Fruit fly (Drosophila melanogaster) whole organism, wandering third instar larva: Measurements from ENCODE around the gene CG14259.

Experiments used
- Myc ChIP-seq: fragments of >200 bp; optimal IDR thresholded peaks from 2 replicates; lab custom pipeline; 2017
- Sp1 ChIP-seq: fragments of 200-800 bp; sonication (Bioruptor generic); optimal IDR thresholded peaks from 3 replicates; lab custom pipeline; 2019; ENCODE audit warnings: missing biosample characterization, mild to moderate bottlenecking, missing genetic modification characterization, moderate library complexity
- psq ChIP-seq: fragments of 200-800 bp; sonication (Bioruptor generic); optimal IDR thresholded peaks from 3 replicates; lab custom pipeline; 2017; ENCODE audit warnings: missing biosample characterization, mild to moderate bottlenecking, missing genetic modification characterization, moderate library complexity
- usp ChIP-seq: fragments of >200 bp; optimal IDR thresholded peaks from 2 replicates; lab custom pipeline; 2017; ENCODE audit warnings: missing biosample characterization, missing genetic modification characterization

DNA sequence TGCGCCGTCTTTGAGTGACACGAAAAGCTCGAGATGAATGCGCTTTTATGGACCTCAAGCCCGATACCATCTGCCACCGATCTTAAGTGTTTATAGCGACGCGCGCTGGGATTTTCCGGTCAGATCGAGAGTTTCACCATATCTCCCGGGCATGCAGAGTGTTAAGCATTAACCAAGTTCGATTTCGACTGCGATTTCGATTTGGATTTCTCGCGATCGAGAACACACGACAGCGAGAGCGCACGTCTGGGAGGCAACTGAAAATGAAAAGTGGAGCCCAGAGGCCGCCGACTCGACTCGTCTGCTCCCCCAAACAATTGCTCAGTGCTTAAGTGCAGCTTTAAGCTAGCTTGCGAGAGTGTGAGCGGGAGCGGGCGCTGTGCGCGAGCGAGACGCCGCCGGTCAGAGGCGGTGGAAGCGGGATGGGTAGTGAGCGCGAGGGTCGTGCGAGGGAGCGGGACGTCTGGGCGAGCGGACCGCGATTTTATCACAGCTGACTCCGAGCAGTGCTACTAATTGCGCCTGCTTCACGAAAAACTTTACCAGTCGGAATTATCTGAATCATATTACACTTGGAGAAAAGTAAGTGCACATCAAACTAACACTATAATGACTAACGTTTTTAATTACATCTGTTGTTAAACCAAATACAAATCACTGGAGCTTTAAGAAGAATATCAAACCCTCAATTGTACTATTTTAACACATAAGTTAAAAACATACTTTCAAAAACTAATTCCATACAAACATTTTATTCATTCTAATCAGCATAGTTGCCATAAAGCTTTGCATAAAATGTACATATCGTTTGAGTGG lies 24.3 kb upstream of the CG14259 start, which contains the start of gene spz:
- TF ChIP-seq psq (GFP tag; lab: Kevin White, UChicago): no peak
- TF ChIP-seq Myc (lab: Kevin White, UChicago): no peak
- no peak for TF ChIP-seq usp (GFP tag; lab: Kevin White, UChicago)
- TF ChIP-seq Sp1 (GFP tag; lab: Kevin White, UChicago): no peak
